Fruit fly (Drosophila melanogaster): ENCODE data around the gene Hers.
A peak's percentile ranks its signal among the peaks of the same experiment; 100 is the strongest.

Gene Hers

dm6 chrX:19886936-19887934, 21.3 kb downstream of the Hers start (continued):
- TF ChIP-seq phol (tag; optimal IDR thresholded peaks at IDR 0.05) (no peak), CG17912 (GFP tag; optimal IDR thresholded peaks at IDR 0.05) (no peak), CG30431 (GFP tag; optimal IDR thresholded peaks at IDR 0.05) (no peak), Xrp1 (GFP tag; IDR thresholded peaks at IDR 0.05) (no peak), al (GFP tag; IDR thresholded peaks at IDR 0.05) (no peak), CG15601 (tag; optimal IDR thresholded peaks at IDR 0.05) (no peak), Sry-β (GFP tag; optimal IDR thresholded peaks at IDR 0.05) (peak; percentile 42), Mad (GFP tag; optimal IDR thresholded peaks at IDR 0.05) (no peak), Xbp1 (GFP tag; optimal IDR thresholded peaks at IDR 0.05) (no peak), shn (GFP tag; optimal IDR thresholded peaks at IDR 0.05) (no peak), row (GFP tag; IDR thresholded peaks at IDR 0.05) (no peak; the same call in 2 of the 3 replicates), E2f2 (GFP tag; IDR thresholded peaks at IDR 0.05) (no peak), CG6813 (GFP tag; optimal IDR thresholded peaks at IDR 0.05) (no peak), CG8478 (optimal IDR thresholded peaks at IDR 0.05) (no peak), CG3847 (GFP tag; IDR thresholded peaks at IDR 0.05) (peak; percentile 25; the same call in 1 of the 2 replicates), CG11695 (GFP tag; IDR thresholded peaks at IDR 0.05) (no peak), CG8924 (tag; optimal IDR thresholded peaks at IDR 0.05) (no peak), CG8388 (GFP tag; optimal IDR thresholded peaks at IDR 0.05) (no peak), Antp (GFP tag; optimal IDR thresholded peaks at IDR 0.05) (no peak), Lhr (GFP tag; optimal IDR thresholded peaks at IDR 0.05) (no peak), lab (GFP tag; optimal IDR thresholded peaks at IDR 0.05) (peak; percentile 44), CG10147 (GFP tag; optimal IDR thresholded peaks at IDR 0.05) (no peak), Tbp (GFP tag; optimal IDR thresholded peaks at IDR 0.05) (no peak), CG10366 (GFP tag; IDR thresholded peaks at IDR 0.05) (no peak), TFAM (GFP tag; optimal IDR thresholded peaks at IDR 0.05) (no peak), tx (GFP tag; optimal IDR thresholded peaks at IDR 0.05) (no peak), CG13894 (tag; optimal IDR thresholded peaks at IDR 0.05) (no peak), CG6765 (GFP tag; optimal IDR thresholded peaks at IDR 0.05) (no peak), zen (tag; optimal IDR thresholded peaks at IDR 0.05) (no peak), Hr51 (GFP tag; optimal IDR thresholded peaks at IDR 0.05) (peak in 1 of 2 experiments; percentile 1), CG7987 (GFP tag; optimal IDR thresholded peaks at IDR 0.05) (no peak), knrl (GFP tag; IDR thresholded peaks at IDR 0.05; ENCODE audit: partially characterized antibody) (peak; percentile 37; the same call in 1 of the 3 replicates), CG33213 (GFP tag; optimal IDR thresholded peaks at IDR 0.05) (no peak), CG6689 (GFP tag; IDR thresholded peaks at IDR 0.05) (0 out of 2 replicates have a peak, but pooled peaks have one; percentile 20), stwl (tag; optimal IDR thresholded peaks at IDR 0.05) (no peak), zf30C (GFP tag; optimal IDR thresholded peaks at IDR 0.05) (peak; percentile 27), Hmx (GFP tag; optimal IDR thresholded peaks at IDR 0.05) (no peak), Dad (GFP tag; optimal IDR thresholded peaks at IDR 0.05) (no peak), Hr39 (optimal IDR thresholded peaks at IDR 0.05) (no peak), CG3407 (GFP tag; optimal IDR thresholded peaks at IDR 0.05) (no peak), CG6791 (GFP tag; IDR thresholded peaks at IDR 0.05; ENCODE audit: partially characterized antibody) (no peak), CG32767 (GFP tag; IDR thresholded peaks at IDR 0.05) (no peak), CG11456 (GFP tag; IDR thresholded peaks at IDR 0.05) (0 out of 3 replicates have a peak, but pooled peaks have one; percentile 22), Bdp1 (GFP tag; optimal IDR thresholded peaks at IDR 0.05) (no peak), pan (optimal IDR thresholded peaks at IDR 0.05) (no peak), pan (GFP tag; optimal IDR thresholded peaks at IDR 0.05 in 1 of 2, IDR thresholded peaks at IDR 0.05 in 1 of 2) (peak in 1 of 2 experiments; percentile 17), grn (GFP tag; optimal IDR thresholded peaks at IDR 0.05) (no peak), D (optimal IDR thresholded peaks at IDR 0.05) (no peak), D (GFP tag; optimal IDR thresholded peaks at IDR 0.05) (no peak)
